Worm (Caenorhabditis elegans) whole organism, L4 larva: Measurements from ENCODE around the gene srx-48.

Experiments
- F10B5.3 ChIP-seq: sonication (generic microtip); optimal IDR thresholded peaks from 2 replicates; lab custom pipeline; 2016; ENCODE audit warnings: mild to moderate bottlenecking, missing genetic modification characterization, missing compliant biosample characterization
- F44E2.7 ChIP-seq: fragments of 200-800 bp; sonication (Bioruptor generic); IDR thresholded peaks from 2 replicates; pipeline ENCODE4 v2.1.2; 2022; ENCODE audit warnings: missing genetic modification characterization, missing compliant biosample characterization
- R02D3.7 ChIP-seq: fragments of 150-350 bp; sonication (generic microtip); optimal IDR thresholded peaks from 3 replicates; lab custom pipeline; 2014; ENCODE audit warnings: missing biosample characterization, missing genetic modification characterization
- ZK337.2 ChIP-seq: fragments of 200-800 bp; sonication (Bioruptor generic); IDR thresholded peaks from 2 replicates; pipeline ENCODE4 v1.3.6; 2022; ENCODE audit warnings: missing genetic modification reagents, missing genetic modification characterization, missing compliant biosample characterization
- aha-1 ChIP-seq: fragments of 150-350 bp; peaks from one replicate; lab custom pipeline; 2014; ENCODE audit warnings: missing biosample characterization, missing genetic modification characterization
- aly-2 ChIP-seq: sonication (generic microtip); optimal IDR thresholded peaks from 2 replicates; lab custom pipeline; 2018; ENCODE audit warnings: missing biosample characterization, missing genetic modification characterization
- arid-1 ChIP-seq: fragments of 200-800 bp; sonication (Bioruptor generic); conservative IDR thresholded peaks from 2 replicates; pipeline ENCODE4 v1.3.6; 2022; ENCODE audit warnings: missing genetic modification reagents, missing genetic modification characterization, missing compliant biosample characterization
- ceh-32 ChIP-seq: sonication (generic microtip); optimal IDR thresholded peaks from 2 replicates; lab custom pipeline; 2016; ENCODE audit warnings: mild to moderate bottlenecking, missing genetic modification characterization, missing compliant biosample characterization; ENCODE audit not compliant: poor library complexity
- ceh-44 ChIP-seq: fragments of 200-800 bp; sonication (Bioruptor generic); IDR thresholded peaks from 2 replicates; pipeline ENCODE4 v1.3.6; 2022; ENCODE audit warnings: missing genetic modification reagents, missing genetic modification characterization, missing compliant biosample characterization
- ceh-82 ChIP-seq: sonication (generic microtip); optimal IDR thresholded peaks from 2 replicates; lab custom pipeline; 2017; ENCODE audit warnings: missing biosample characterization, missing genetic modification characterization
- ctbp-1 ChIP-seq: fragments of 200-800 bp; sonication (Bioruptor generic); IDR thresholded peaks from 2 replicates; pipeline ENCODE4 v1.3.6; 2022; ENCODE audit warnings: missing genetic modification reagents, missing genetic modification characterization, missing compliant biosample characterization
- daf-12 ChIP-seq: fragments of 150-350 bp; optimal IDR thresholded peaks from 2 replicates; lab custom pipeline; 2014; ENCODE audit warnings: missing biosample characterization, missing genetic modification reagents, missing genetic modification characterization
- daf-16 ChIP-seq, 3 experiments: sonication (generic microtip); optimal IDR thresholded peaks; 2 replicates each; lab custom pipeline; 2016 to 2017; ENCODE audit warnings: missing genetic modification characterization in 3 of 3, missing genetic modification reagents in 3 of 3, mild to moderate bottlenecking in 2 of 3, missing compliant biosample characterization in 2 of 3, missing biosample characterization in 1 of 3, moderate library complexity in 1 of 3
- daf-19 ChIP-seq: fragments of 200-800 bp; sonication (Bioruptor generic); conservative IDR thresholded peaks from 2 replicates; pipeline ENCODE4 v1.3.6; 2022; ENCODE audit warnings: missing genetic modification characterization, missing compliant biosample characterization
- dmd-9 ChIP-seq: fragments of 200-800 bp; sonication (Bioruptor generic); IDR thresholded peaks from 2 replicates; pipeline ENCODE4 v1.3.6; 2022; ENCODE audit warnings: missing genetic modification reagents, missing genetic modification characterization, missing compliant biosample characterization
- dpl-1 ChIP-seq: fragments of 150-350 bp; optimal IDR thresholded peaks from 2 replicates; lab custom pipeline; 2014; ENCODE audit warnings: missing biosample characterization, missing genetic modification reagents, missing genetic modification characterization
- dve-1 ChIP-seq: sonication (generic microtip); optimal IDR thresholded peaks from 2 replicates; lab custom pipeline; 2017; ENCODE audit warnings: antibody characterized with exemption, mild to moderate bottlenecking, missing genetic modification characterization, missing compliant biosample characterization; ENCODE audit not compliant: insufficient read depth
- egl-27 ChIP-seq: sonication (generic microtip); optimal IDR thresholded peaks from 3 replicates; lab custom pipeline; 2017; ENCODE audit warnings: missing biosample characterization, missing genetic modification reagents, missing genetic modification characterization
- egl-43 ChIP-seq: fragments of 200-800 bp; sonication (Bioruptor generic); IDR thresholded peaks from 2 replicates; pipeline ENCODE4 v1.3.6; 2022; ENCODE audit warnings: missing genetic modification reagents, missing genetic modification characterization, missing compliant biosample characterization
- gei-8 ChIP-seq: fragments of 200-800 bp; sonication (Bioruptor generic); optimal IDR thresholded peaks from 2 replicates; lab custom pipeline; 2018; ENCODE audit warnings: mild to moderate bottlenecking, missing genetic modification characterization, missing compliant biosample characterization
- hlh-11 ChIP-seq: fragments of 200-800 bp; sonication (Bioruptor generic); optimal IDR thresholded peaks from 2 replicates; lab custom pipeline; 2018; ENCODE audit warnings: mild to moderate bottlenecking, missing genetic modification characterization, missing compliant biosample characterization
- hmg-1.1 ChIP-seq: fragments of 200-800 bp; sonication (Bioruptor generic); IDR thresholded peaks from 2 replicates; pipeline ENCODE4 v1.3.6; 2022; ENCODE audit warnings: missing genetic modification reagents, missing genetic modification characterization, missing compliant biosample characterization
- jun-1 ChIP-seq: fragments of 150-350 bp; optimal IDR thresholded peaks from 2 replicates; lab custom pipeline; 2014; ENCODE audit warnings: missing biosample characterization, missing genetic modification reagents, missing genetic modification characterization
- lin-1 ChIP-seq: fragments of 200-800 bp; sonication (Bioruptor generic); IDR thresholded peaks from 2 replicates; pipeline ENCODE4 v1.3.6; 2022; ENCODE audit warnings: missing genetic modification reagents, missing genetic modification characterization, missing compliant biosample characterization
- lir-3 ChIP-seq: sonication (generic microtip); optimal IDR thresholded peaks from 2 replicates; lab custom pipeline; 2016; ENCODE audit warnings: mild to moderate bottlenecking, missing genetic modification characterization, missing compliant biosample characterization
- lsy-2 ChIP-seq, 2 experiments: fragments of 150-350 bp in 1 of 2; sonication (generic microtip) in 1 of 2; optimal IDR thresholded peaks; 2 replicates each; lab custom pipeline; 2014 to 2017; ENCODE audit warnings: missing biosample characterization in 2 of 2, missing genetic modification characterization in 2 of 2
- madf-5 ChIP-seq, 2 experiments: fragments of 200-800 bp; sonication (Bioruptor generic); IDR thresholded peaks; 2 replicates each; pipeline ENCODE4 v1.3.6; 2022; ENCODE audit warnings: missing compliant biosample characterization in 2 of 2, missing genetic modification characterization in 2 of 2
- madf-9 ChIP-seq: fragments of 200-800 bp; sonication (Bioruptor generic); conservative IDR thresholded peaks from 2 replicates; pipeline ENCODE4 v1.3.6; 2022; ENCODE audit warnings: missing genetic modification reagents, missing genetic modification characterization, missing compliant biosample characterization
- mdl-1 ChIP-seq, 2 experiments: fragments of 150-350 bp in 1 of 2; sonication (generic microtip) in 1 of 2; optimal IDR thresholded peaks; 2 replicates each; lab custom pipeline; 2014 to 2017; ENCODE audit warnings: missing biosample characterization in 2 of 2, missing genetic modification characterization in 2 of 2
- mep-1 ChIP-seq: fragments of 150-350 bp; sonication (generic microtip); optimal IDR thresholded peaks from 3 replicates; lab custom pipeline; 2014; ENCODE audit warnings: missing biosample characterization, missing genetic modification characterization
- nhr-25 ChIP-seq: sonication (generic microtip); optimal IDR thresholded peaks from 2 replicates; lab custom pipeline; 2017; ENCODE audit warnings: missing genetic modification characterization, mild to moderate bottlenecking, missing compliant biosample characterization, antibody characterized with exemption, moderate library complexity, borderline replicate concordance; ENCODE audit not compliant: insufficient read depth
- nhr-48 ChIP-seq: sonication (generic microtip); optimal IDR thresholded peaks from 2 replicates; lab custom pipeline; 2016; ENCODE audit warnings: mild to moderate bottlenecking, missing genetic modification characterization, missing compliant biosample characterization
- pqm-1 ChIP-seq: sonication (generic microtip); optimal IDR thresholded peaks from 2 replicates; lab custom pipeline; 2017; ENCODE audit warnings: missing biosample characterization, missing genetic modification characterization
- skn-1 ChIP-seq: fragments of 150-350 bp; optimal IDR thresholded peaks from 2 replicates; lab custom pipeline; 2014; ENCODE audit warnings: missing biosample characterization, missing genetic modification characterization
- snpc-1.2 ChIP-seq: fragments of 200-800 bp; sonication (Bioruptor generic); IDR thresholded peaks from 2 replicates; pipeline ENCODE4 v1.3.6; 2022; ENCODE audit warnings: missing genetic modification reagents, missing genetic modification characterization, missing compliant biosample characterization
- spr-3 ChIP-seq: fragments of 200-800 bp; sonication (Bioruptor generic); optimal IDR thresholded peaks from 2 replicates; lab custom pipeline; 2018; ENCODE audit warnings: mild to moderate bottlenecking, missing genetic modification characterization, missing compliant biosample characterization
- unc-62 ChIP-seq, 3 experiments: fragments of 150-350 bp in 1 of 3; sonication (generic microtip); optimal IDR thresholded peaks in 2 of 3; peaks in 1 of 3; 1 replicate in 1 of 3; 2 replicates in 2 of 3; lab custom pipeline; 2014 to 2017; ENCODE audit warnings: missing biosample characterization in 3 of 3, missing genetic modification characterization in 3 of 3, missing genetic modification reagents in 3 of 3, missing genotype in 1 of 3
- zip-11 ChIP-seq: fragments of 200-800 bp; sonication (Bioruptor generic); IDR thresholded peaks from 2 replicates; pipeline ENCODE4 v1.3.6; 2022; ENCODE audit warnings: missing genetic modification characterization, missing compliant biosample characterization
- zip-2 ChIP-seq: fragments of 150-350 bp; optimal IDR thresholded peaks from 2 replicates; lab custom pipeline; 2014; ENCODE audit warnings: missing biosample characterization, missing genetic modification characterization
- ztf-7 ChIP-seq: fragments of 150-350 bp; optimal IDR thresholded peaks from 2 replicates; lab custom pipeline; 2014; ENCODE audit warnings: missing biosample characterization, missing genetic modification characterization

The srx-48 gene

ce11 chrV:15315827-15316527, 12.5 kb upstream of the srx-48 start, which contains the start of the genes srt-22 and nhr-246:
srt-22 (minus strand) TSS chrV:15315927.
nhr-246 (plus strand) TSS chrV:15316477.
- TF ChIP-seq dmd-9 (no peak), zip-2 (no peak), daf-16 (GFP tag; optimal IDR thresholded peaks at IDR 0.05; lab: Kevin White, UChicago) (no peak), daf-16 (tag; optimal IDR thresholded peaks at IDR 0.05; lab: Kevin White, UChicago) (peak; percentile 90), unc-62 (GFP tag; optimal IDR thresholded peaks at IDR 0.05 in 1 of 2; lab: Kevin White, UChicago) (no peak), unc-62 (tag; optimal IDR thresholded peaks at IDR 0.05; lab: Kevin White, UChicago) (no peak)

DNA sequence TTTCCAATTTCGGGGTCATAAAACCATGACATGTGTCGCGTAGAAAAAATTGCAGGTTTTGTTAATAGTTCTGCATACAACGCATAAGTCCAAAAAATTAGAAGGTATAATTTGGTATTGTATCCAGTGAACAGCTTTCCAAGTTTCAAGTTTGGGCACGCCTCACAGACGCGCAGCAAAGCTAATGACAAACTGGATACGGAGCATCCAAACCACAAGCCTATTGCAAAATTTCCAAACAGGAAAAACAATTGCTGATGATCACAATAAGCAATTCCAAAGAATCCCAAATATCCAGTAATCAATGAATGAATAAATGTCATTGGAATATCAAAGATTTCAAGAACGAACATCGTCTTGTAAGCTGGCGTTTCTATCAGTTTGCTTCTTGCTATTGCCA, 10.0 kb upstream of the srx-48 start:
- TF ChIP-seq nhr-48 (no peak), lin-1 (GFP tag; lab: Robert Waterston, UW) (no peak), madf-9 (no peak), unc-62 (GFP tag; optimal IDR thresholded peaks at IDR 0.05 in 1 of 2; lab: Kevin White, UChicago) (peak in 1 of 2 experiments; percentile 81), unc-62 (tag; optimal IDR thresholded peaks at IDR 0.05; lab: Kevin White, UChicago) (no peak), F10B5.3 (tag; lab: Kevin White, UChicago) (no peak), aha-1 (tag; lab: Kevin White, UChicago) (peak; percentile 69), egl-27 (tag; lab: Kevin White, UChicago) (no peak)

DNA sequence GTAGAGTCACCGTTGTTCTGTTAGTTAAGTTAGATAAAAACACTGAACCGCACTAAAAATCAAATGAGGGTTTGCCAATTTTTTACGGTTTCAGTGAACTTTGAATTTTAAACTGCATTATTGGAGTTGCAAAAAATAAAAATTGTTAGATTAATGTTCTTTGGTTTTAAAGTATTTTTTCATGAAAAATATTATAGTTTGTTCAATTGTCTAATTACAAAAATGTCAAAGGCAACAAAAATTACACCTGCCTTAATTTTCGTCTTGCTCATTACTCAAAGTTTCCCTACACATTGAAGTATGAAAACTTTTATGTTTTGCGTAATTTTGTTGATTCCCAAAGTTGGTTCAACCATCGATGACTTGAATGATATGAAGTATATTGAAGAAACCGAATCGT, 7.3 kb upstream of the srx-48 start, which contains the start of gene irld-62:
irld-62 (plus strand) TSS at position 301 of the 400 bp plus-strand sequence.
- TF ChIP-seq daf-19, result no peak
- TF ChIP-seq ceh-32 (tag; lab: Kevin White, UChicago), result no peak
- no peak for TF ChIP-seq F44E2.7 (GFP tag; lab: Robert Waterston, UW)
- no peak for TF ChIP-seq ceh-44
- no peak for TF ChIP-seq snpc-1.2 (GFP tag; lab: Robert Waterston, UW)

DNA sequence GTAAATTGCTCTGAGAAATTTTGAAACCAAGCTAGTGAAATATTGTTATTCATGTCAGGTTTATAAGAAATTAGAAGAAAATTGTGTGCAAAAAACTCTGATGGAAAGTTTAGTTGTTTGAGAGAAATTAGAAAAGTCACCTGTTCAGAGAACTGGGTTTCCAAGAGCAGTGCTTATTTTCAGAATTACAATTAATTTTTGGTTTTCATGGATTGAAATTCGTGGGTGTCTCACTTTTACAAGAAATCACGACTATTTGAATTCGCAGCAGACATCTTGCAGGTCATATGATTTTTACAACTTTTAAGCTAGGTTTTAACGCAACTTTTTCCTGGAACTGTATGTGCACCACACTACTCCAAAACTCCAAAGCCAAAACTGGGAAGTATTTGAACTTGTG, 5.5 kb upstream of the srx-48 start, which contains the start of gene srz-10:
srz-10 (minus strand) TSS at position 88 of the 400 bp plus-strand sequence.
- TF ChIP-seq R02D3.7 (tag; lab: Kevin White, UChicago), result no peak
- TF ChIP-seq gei-8 (GFP tag; lab: Kevin White, UChicago), result no peak
- TF ChIP-seq daf-16 (GFP tag; optimal IDR thresholded peaks at IDR 0.05; lab: Kevin White, UChicago), result no peak
- TF ChIP-seq daf-16 (tag; optimal IDR thresholded peaks at IDR 0.05; lab: Kevin White, UChicago), result no peak
- no peak for TF ChIP-seq dpl-1 (GFP tag; lab: Kevin White, UChicago)
- TF ChIP-seq madf-5 (GFP tag; IDR thresholded peaks at IDR 0.05; lab: Robert Waterston, UW), result no peak
- no peak for TF ChIP-seq snpc-1.2 (GFP tag; lab: Robert Waterston, UW)
- no peak for TF ChIP-seq madf-9
- TF ChIP-seq ZK337.2 (GFP tag; lab: Robert Waterston, UW), result no peak
- no peak for TF ChIP-seq dmd-9
- TF ChIP-seq jun-1, result no peak
- no peak for TF ChIP-seq pqm-1
- TF ChIP-seq mep-1 (tag; lab: Kevin White, UChicago), result no peak
- no peak for TF ChIP-seq arid-1 (GFP tag; lab: Robert Waterston, UW)

- TF ChIP-seq ctbp-1 (GFP tag; lab: Robert Waterston, UW) (no peak), unc-62 (GFP tag; optimal IDR thresholded peaks at IDR 0.05 in 1 of 2; lab: Kevin White, UChicago) (no peak), unc-62 (tag; optimal IDR thresholded peaks at IDR 0.05; lab: Kevin White, UChicago) (no peak), F10B5.3 (tag; lab: Kevin White, UChicago) (no peak), madf-5 (GFP tag; IDR thresholded peaks at IDR 0.05; lab: Robert Waterston, UW) (no peak), dve-1 (tag; lab: Kevin White, UChicago) (no peak), lir-3 (tag; lab: Kevin White, UChicago) (no peak), hmg-1.1 (GFP tag; lab: Robert Waterston, UW) (no peak), mdl-1 (tag; optimal IDR thresholded peaks at IDR 0.05; lab: Kevin White, UChicago) (no peak), skn-1 (tag; lab: Kevin White, UChicago) (no peak), dmd-9 (no peak), ztf-7 (tag; lab: Kevin White, UChicago) (no peak), aly-2 (tag; lab: Kevin White, UChicago) (no peak), spr-3 (GFP tag; lab: Kevin White, UChicago) (no peak), ceh-82 (no peak), hlh-11 (no peak), lsy-2 (tag; optimal IDR thresholded peaks at IDR 0.05; lab: Kevin White, UChicago) (no peak), egl-43 (GFP tag; lab: Robert Waterston, UW) (no peak), zip-11 (no peak), nhr-25 (no peak), daf-12 (tag; lab: Kevin White, UChicago) (no peak)
Measured at ce11 chrV:15306745-15307144, 3.2 kb upstream of the srx-48 start, which contains the start of gene T26H8.4. T26H8.4 (minus strand) TSS chrV:15306845.
